Fruit fly (Drosophila melanogaster): Measurements from ENCODE around the gene Ugt301D1.

Ugt301D1 gene

DNA sequence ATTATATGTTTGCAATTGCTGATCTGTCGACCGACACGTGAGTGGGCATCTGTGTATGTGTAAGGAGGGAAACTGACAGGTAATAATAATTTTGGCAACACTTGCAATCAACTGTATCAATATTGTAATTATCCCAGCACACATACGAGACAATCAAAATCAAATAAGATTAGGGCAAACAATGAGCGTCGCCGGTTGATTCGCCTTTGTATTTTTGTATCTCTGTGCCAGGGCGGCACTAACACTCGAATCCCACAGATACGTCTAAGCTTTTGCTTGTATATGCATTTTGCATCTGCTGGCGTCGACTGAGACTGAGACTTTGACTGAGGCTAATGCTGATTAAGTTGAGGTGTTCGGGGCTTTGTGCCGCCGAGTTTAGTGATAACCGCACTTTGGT is at the start of gene Ugt301D1:
TSS of gene Ugt301D1 (plus strand) at position 380 of the 400 bp plus-strand sequence.
- TF ChIP-seq esn (GFP tag; optimal IDR thresholded peaks at IDR 0.05) (no peak), fkh (GFP tag; optimal IDR thresholded peaks at IDR 0.05) (peak; percentile 53), vri (GFP tag; optimal IDR thresholded peaks at IDR 0.05) (peak; percentile 89)

DNA sequence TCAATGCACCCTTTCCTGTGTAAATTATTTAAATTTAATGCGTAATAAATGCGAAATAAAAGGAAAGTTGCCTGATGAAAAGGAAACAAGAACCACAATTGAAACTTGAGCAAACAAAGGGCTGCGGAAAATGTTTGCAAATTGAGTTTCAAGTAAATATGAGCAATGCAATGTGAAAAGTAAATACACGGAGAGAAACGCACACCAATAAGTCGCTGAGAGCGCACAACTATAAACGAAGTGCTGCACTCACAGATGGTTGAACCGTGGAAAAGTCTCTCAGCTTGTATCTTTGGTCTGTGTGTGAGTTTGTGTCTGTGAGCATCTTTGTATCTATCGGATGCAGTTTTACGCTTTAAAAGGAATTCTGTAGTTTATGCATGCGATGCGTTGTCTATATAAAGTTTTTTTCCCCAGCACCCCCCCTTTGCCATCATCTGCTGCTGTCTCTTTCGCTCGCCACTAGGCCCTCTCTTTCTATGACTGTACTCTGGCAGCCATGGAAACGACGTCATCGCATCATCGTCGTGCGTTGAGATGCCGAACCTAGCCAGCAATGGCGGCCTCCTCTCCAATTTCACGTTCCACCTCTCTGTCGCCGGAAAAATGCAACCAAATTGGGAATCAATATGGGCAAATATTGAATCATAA is 49.5 kb upstream of the Ugt301D1 start:
- TF ChIP-seq eg (GFP tag; IDR thresholded peaks at IDR 0.05): peak; percentile 62; the same call in 1 of the 3 replicates
- no peak for TF ChIP-seq vri (GFP tag; optimal IDR thresholded peaks at IDR 0.05)
- TF ChIP-seq fd85E (GFP tag; optimal IDR thresholded peaks at IDR 0.05): no peak
- 0 out of 2 replicates have a peak, but pooled peaks have one; percentile 34 for TF ChIP-seq Gug (GFP tag; IDR thresholded peaks at IDR 0.05)
- TF ChIP-seq achi (GFP tag; optimal IDR thresholded peaks at IDR 0.05): peak; percentile 40
- no peak for TF ChIP-seq CG8319 (GFP tag; optimal IDR thresholded peaks at IDR 0.05)
- no peak for TF ChIP-seq esn (GFP tag; optimal IDR thresholded peaks at IDR 0.05)
- TF ChIP-seq Sox15 (GFP tag; optimal IDR thresholded peaks at IDR 0.05): no peak
- no peak for TF ChIP-seq cyc (GFP tag; optimal IDR thresholded peaks at IDR 0.05)
- TF ChIP-seq CG6163 (GFP tag; IDR thresholded peaks at IDR 0.05): peak; percentile 69; the same call in 1 of the 3 replicates
- no peak for TF ChIP-seq CG11902 (GFP tag; optimal IDR thresholded peaks at IDR 0.05)
- TF ChIP-seq Eip78C (GFP tag): peak; percentile 78
- no peak for TF ChIP-seq svp (GFP tag)
- TF ChIP-seq net (GFP tag; optimal IDR thresholded peaks at IDR 0.05): peak; percentile 52
- peak; percentile 39 for TF ChIP-seq CG8632 (GFP tag; optimal IDR thresholded peaks at IDR 0.05)
- TF ChIP-seq Sox14 (GFP tag; optimal IDR thresholded peaks at IDR 0.05): peak; percentile 35
- peak; percentile 52 for TF ChIP-seq CG32006 (GFP tag; optimal IDR thresholded peaks at IDR 0.05)
- peak; percentile 36 for TF ChIP-seq CG3032 (tag; optimal IDR thresholded peaks at IDR 0.05)
- TF ChIP-seq Sox102F (GFP tag; optimal IDR thresholded peaks at IDR 0.05): no peak
- no peak for TF ChIP-seq Hr38 (GFP tag; optimal IDR thresholded peaks at IDR 0.05)
- no peak for TF ChIP-seq fd59A (GFP tag; optimal IDR thresholded peaks at IDR 0.05)
- peak; percentile 25 for TF ChIP-seq CG6276 (GFP tag; optimal IDR thresholded peaks at IDR 0.05)
- TF ChIP-seq pdm3 (GFP tag; optimal IDR thresholded peaks at IDR 0.05): peak; percentile 41
- TF ChIP-seq CG8119 (GFP tag; IDR thresholded peaks at IDR 0.05): peak; percentile 69; the same call in 2 of the 3 replicates
- TF ChIP-seq Hr4 (GFP tag; optimal IDR thresholded peaks at IDR 0.05): no peak
- peak; percentile 49 for TF ChIP-seq CG9139 (GFP tag; optimal IDR thresholded peaks at IDR 0.05)
- peak; percentile 7 for TF ChIP-seq CG10631 (GFP tag; optimal IDR thresholded peaks at IDR 0.05)
- TF ChIP-seq CG1621 (tag; optimal IDR thresholded peaks at IDR 0.05): peak; percentile 54
- no peak for TF ChIP-seq fkh (GFP tag; optimal IDR thresholded peaks at IDR 0.05)
- no peak for TF ChIP-seq dac (GFP tag; optimal IDR thresholded peaks at IDR 0.05)
- peak; percentile 52 for TF ChIP-seq CG6808 (GFP tag; optimal IDR thresholded peaks at IDR 0.05)
- no peak for TF ChIP-seq lz (GFP tag; optimal IDR thresholded peaks at IDR 0.05)
- TF ChIP-seq CG11762 (GFP tag; optimal IDR thresholded peaks at IDR 0.05; ENCODE audit: insufficient read depth): no peak
- TF ChIP-seq CG11294 (GFP tag; IDR thresholded peaks at IDR 0.05): peak; percentile 24; the same call in 1 of the 2 replicates
- peak; percentile 53 for TF ChIP-seq CG10669 (GFP tag; optimal IDR thresholded peaks at IDR 0.05)
- no peak for TF ChIP-seq Ets21C (GFP tag; optimal IDR thresholded peaks at IDR 0.05)
- peak; percentile 72 to 77 for TF ChIP-seq ss (GFP tag; optimal IDR thresholded peaks at IDR 0.05)
- peak; percentile 31 for TF ChIP-seq Eip75B (GFP tag; optimal IDR thresholded peaks at IDR 0.05)
- no peak for TF ChIP-seq Smox (GFP tag; optimal IDR thresholded peaks at IDR 0.05)
- peak; percentile 26 for TF ChIP-seq Met (GFP tag; optimal IDR thresholded peaks at IDR 0.05)
- peak; percentile 39 for TF ChIP-seq CG34406 (GFP tag; optimal IDR thresholded peaks at IDR 0.05)
- peak; percentile 43 for TF ChIP-seq CG7368 (GFP tag; optimal IDR thresholded peaks at IDR 0.05)
- peak; percentile 8 for TF ChIP-seq CG6792 (GFP tag; optimal IDR thresholded peaks at IDR 0.05)
- TF ChIP-seq topi (GFP tag; optimal IDR thresholded peaks at IDR 0.05): no peak
- peak; percentile 28 for TF ChIP-seq OdsH (GFP tag; optimal IDR thresholded peaks at IDR 0.05)
- peak; percentile 55 for TF ChIP-seq spab (GFP tag; optimal IDR thresholded peaks at IDR 0.05)
- peak; percentile 57 for TF ChIP-seq CG16779 (tag; optimal IDR thresholded peaks at IDR 0.05)
- TF ChIP-seq salr (GFP tag; optimal IDR thresholded peaks at IDR 0.05): peak in 1 of 2 experiments; percentile 40
